Fruit fly (Drosophila melanogaster) whole organism, embryonic: Measurements from ENCODE around the gene CG6067.

Source experiments
- ATbp ChIP-seq: fragments of 200-800 bp; sonication (Bioruptor generic); optimal IDR thresholded peaks from 2 replicates; lab custom pipeline; 2017; ENCODE audit warnings: missing biosample characterization, mild to moderate bottlenecking, missing genetic modification characterization, missing genetic modification reagents
- Adf1 ChIP-seq: fragments of 200-800 bp; sonication (Bioruptor generic); IDR thresholded peaks from 2 replicates; pipeline ENCODE4 v1.3.6; 2022; ENCODE audit warnings: missing biosample characterization, missing genetic modification characterization
- Antp ChIP-seq: fragments of 200-800 bp; sonication (Bioruptor generic); optimal IDR thresholded peaks from 3 replicates; lab custom pipeline; 2016; ENCODE audit warnings: missing biosample characterization, missing genetic modification characterization
- Blimp-1 ChIP-seq: fragments of 200-800 bp; sonication (Bioruptor generic); optimal IDR thresholded peaks from 3 replicates; lab custom pipeline; 2018; ENCODE audit warnings: missing biosample characterization, missing genetic modification characterization, mild to moderate bottlenecking, moderate library complexity, missing genetic modification reagents
- CG10267 ChIP-seq: fragments of 200-800 bp; sonication (Bioruptor generic); optimal IDR thresholded peaks from 2 replicates; lab custom pipeline; 2018; ENCODE audit warnings: missing biosample characterization, mild to moderate bottlenecking, missing genetic modification characterization, moderate library complexity
- CG10543 ChIP-seq: fragments of 200-800 bp; sonication (Bioruptor generic); optimal IDR thresholded peaks from 3 replicates; lab custom pipeline; 2017; ENCODE audit warnings: missing biosample characterization, mild to moderate bottlenecking, missing genetic modification characterization, moderate library complexity
- CG11560 ChIP-seq: fragments of 200-800 bp; sonication (Bioruptor generic); IDR thresholded peaks from 3 replicates; pipeline ENCODE4 v1.3.6; 2022; ENCODE audit warnings: missing biosample characterization, missing genetic modification characterization
- CG11723 ChIP-seq: fragments of 200-800 bp; sonication (Bioruptor generic); optimal IDR thresholded peaks from 2 replicates; lab custom pipeline; 2017; ENCODE audit warnings: missing biosample characterization, mild to moderate bottlenecking, missing genetic modification characterization
- CG12071 ChIP-seq: fragments of 200-800 bp; sonication (Bioruptor generic); optimal IDR thresholded peaks from 3 replicates; lab custom pipeline; 2018; ENCODE audit warnings: missing biosample characterization, mild to moderate bottlenecking, missing genetic modification characterization
- CG12104 ChIP-seq: fragments of 200-800 bp; sonication (Bioruptor generic); optimal IDR thresholded peaks from 3 replicates; lab custom pipeline; 2016; ENCODE audit warnings: missing biosample characterization, missing genetic modification characterization
- CG13296 ChIP-seq: fragments of 200-800 bp; sonication (Bioruptor generic); optimal IDR thresholded peaks from 3 replicates; lab custom pipeline; 2018; ENCODE audit warnings: missing biosample characterization, mild to moderate bottlenecking, missing genetic modification characterization
- CG13894 ChIP-seq: fragments of 200-800 bp; sonication (Bioruptor generic); optimal IDR thresholded peaks from 3 replicates; lab custom pipeline; 2018; ENCODE audit warnings: missing biosample characterization, mild to moderate bottlenecking, missing genetic modification characterization, moderate library complexity
- CG14014 ChIP-seq: fragments of 200-800 bp; sonication (Bioruptor generic); IDR thresholded peaks from 2 replicates; pipeline ENCODE4 v1.3.6; 2022; ENCODE audit warnings: missing biosample characterization, missing genetic modification characterization
- CG14667 ChIP-seq: fragments of 200-800 bp; sonication (Bioruptor generic); IDR thresholded peaks from 2 replicates; pipeline ENCODE4 v1.3.6; 2022; ENCODE audit warnings: missing biosample characterization, missing genetic modification characterization
- CG1529 ChIP-seq: fragments of 200-800 bp; sonication (Bioruptor generic); optimal IDR thresholded peaks from 3 replicates; lab custom pipeline; 2018; ENCODE audit warnings: missing biosample characterization, missing genetic modification characterization
- CG17385 ChIP-seq: fragments of 200-800 bp; sonication (Bioruptor generic); optimal IDR thresholded peaks from 3 replicates; lab custom pipeline; 2018; ENCODE audit warnings: missing biosample characterization, mild to moderate bottlenecking, missing genetic modification characterization
- CG17802 ChIP-seq: fragments of 200-800 bp; sonication (Bioruptor generic); optimal IDR thresholded peaks from 2 replicates; lab custom pipeline; 2018; ENCODE audit warnings: missing biosample characterization, mild to moderate bottlenecking, missing genetic modification characterization, moderate library complexity
- CG1832 ChIP-seq: fragments of 200-800 bp; sonication (Bioruptor generic); optimal IDR thresholded peaks from 2 replicates; lab custom pipeline; 2017; ENCODE audit warnings: missing biosample characterization, mild to moderate bottlenecking, missing genetic modification characterization, inconsistent platforms
- CG18476 ChIP-seq: fragments of 200-800 bp; sonication (Bioruptor generic); optimal IDR thresholded peaks from 2 replicates; lab custom pipeline; 2016; ENCODE audit warnings: missing biosample characterization, mild to moderate bottlenecking, missing genetic modification characterization
- CG2199 ChIP-seq: fragments of 200-800 bp; sonication (Bioruptor generic); IDR thresholded peaks from 3 replicates; pipeline ENCODE4 v1.3.6; 2022; ENCODE audit warnings: missing biosample characterization, missing genetic modification characterization
- CG3065 ChIP-seq: fragments of 200-800 bp; sonication (Bioruptor generic); optimal IDR thresholded peaks from 2 replicates; lab custom pipeline; 2016; ENCODE audit warnings: missing biosample characterization, missing genetic modification characterization
- CG3163 ChIP-seq: fragments of 200-800 bp; sonication (Bioruptor generic); optimal IDR thresholded peaks from 3 replicates; lab custom pipeline; 2016; ENCODE audit warnings: missing biosample characterization, missing genetic modification characterization
- CG33557 ChIP-seq: fragments of 200-800 bp; sonication (Bioruptor generic); optimal IDR thresholded peaks from 2 replicates; lab custom pipeline; 2019; ENCODE audit warnings: missing biosample characterization, mild to moderate bottlenecking, missing genetic modification characterization, moderate library complexity
- CG4854 ChIP-seq: fragments of 200-800 bp; sonication (Bioruptor generic); optimal IDR thresholded peaks from 2 replicates; lab custom pipeline; 2016; ENCODE audit warnings: missing biosample characterization, missing genetic modification characterization, inconsistent platforms
- CG7786 ChIP-seq: fragments of 200-800 bp; sonication (Bioruptor generic); optimal IDR thresholded peaks from 2 replicates; lab custom pipeline; 2016; ENCODE audit warnings: missing biosample characterization, missing genetic modification characterization
- CG7839 ChIP-seq: fragments of 200-800 bp; sonication (Bioruptor generic); optimal IDR thresholded peaks from 3 replicates; lab custom pipeline; 2018; ENCODE audit warnings: missing biosample characterization, mild to moderate bottlenecking, missing genetic modification characterization, moderate library complexity
- CG7987 ChIP-seq: fragments of 200-800 bp; sonication (Bioruptor generic); optimal IDR thresholded peaks from 2 replicates; lab custom pipeline; 2018; ENCODE audit warnings: missing biosample characterization, mild to moderate bottlenecking, missing genetic modification characterization, moderate library complexity
- CG9727 ChIP-seq: fragments of 200-800 bp; sonication (Bioruptor generic); optimal IDR thresholded peaks from 3 replicates; lab custom pipeline; 2017; ENCODE audit warnings: missing biosample characterization, mild to moderate bottlenecking, missing genetic modification characterization
- Chrac-16 ChIP-seq: fragments of 200-800 bp; sonication (Bioruptor generic); optimal IDR thresholded peaks from 3 replicates; lab custom pipeline; 2016; ENCODE audit warnings: missing biosample characterization, missing genetic modification characterization
- Jarid2 ChIP-seq: fragments of 200-800 bp; sonication (Bioruptor generic); optimal IDR thresholded peaks from 3 replicates; lab custom pipeline; 2017; ENCODE audit warnings: mild to moderate bottlenecking, missing biosample characterization, missing genetic modification reagents, missing genetic modification characterization
- ap ChIP-seq: fragments of 200-800 bp; sonication (Bioruptor generic); IDR thresholded peaks from 2 replicates; pipeline ENCODE4 v1.3.6; 2022; ENCODE audit warnings: missing biosample characterization, missing genetic modification characterization
- cg ChIP-seq: fragments of 200-800 bp; sonication (Bioruptor generic); optimal IDR thresholded peaks from 3 replicates; lab custom pipeline; 2019; ENCODE audit warnings: missing biosample characterization, mild to moderate bottlenecking, missing genetic modification characterization, moderate library complexity
- chinmo ChIP-seq: fragments of 200-800 bp; sonication (Bioruptor generic); IDR thresholded peaks from 4 replicates; pipeline ENCODE4 v1.3.6; 2022; ENCODE audit warnings: missing biosample characterization, missing genetic modification characterization; ENCODE audit not compliant: partially characterized antibody
- chn ChIP-seq: fragments of 200-800 bp; sonication (Bioruptor generic); optimal IDR thresholded peaks from 2 replicates; lab custom pipeline; 2016; ENCODE audit warnings: missing biosample characterization, missing genetic modification characterization
- corto ChIP-seq: fragments of 200-800 bp; sonication (Bioruptor generic); optimal IDR thresholded peaks from 2 replicates; lab custom pipeline; 2016; ENCODE audit warnings: missing biosample characterization, mild to moderate bottlenecking, missing genetic modification characterization, moderate library complexity
- dimm ChIP-seq: fragments of 200-800 bp; sonication (Bioruptor generic); IDR thresholded peaks from 2 replicates; pipeline ENCODE4 v1.3.6; 2022; ENCODE audit warnings: missing biosample characterization, missing genetic modification characterization
- disco-r ChIP-seq: fragments of 200-800 bp; sonication (Bioruptor generic); optimal IDR thresholded peaks from 2 replicates; lab custom pipeline; 2016; ENCODE audit warnings: missing biosample characterization, missing genetic modification characterization
- fd3F ChIP-seq: fragments of 200-800 bp; sonication (Bioruptor generic); optimal IDR thresholded peaks from 2 replicates; lab custom pipeline; 2018; ENCODE audit warnings: missing biosample characterization, mild to moderate bottlenecking, missing genetic modification characterization, moderate library complexity
- fd96Cb ChIP-seq: fragments of 200-800 bp; sonication (Bioruptor generic); optimal IDR thresholded peaks from 2 replicates; lab custom pipeline; 2018; ENCODE audit warnings: missing biosample characterization, mild to moderate bottlenecking, missing genetic modification characterization, moderate library complexity
- fu2 ChIP-seq: fragments of 200-800 bp; sonication (Bioruptor generic); optimal IDR thresholded peaks from 2 replicates; lab custom pipeline; 2016; ENCODE audit warnings: missing biosample characterization, missing genetic modification characterization
- gsb-n ChIP-seq: fragments of 200-800 bp; sonication (Bioruptor generic); optimal IDR thresholded peaks from 3 replicates; lab custom pipeline; 2018; ENCODE audit warnings: missing biosample characterization, mild to moderate bottlenecking, missing genetic modification characterization
- jigr1 ChIP-seq: fragments of 200-800 bp; sonication (Bioruptor generic); IDR thresholded peaks from 3 replicates; pipeline ENCODE4 v1.3.6; 2022; ENCODE audit warnings: missing biosample characterization, missing genetic modification characterization
- ken ChIP-seq: fragments of 200-800 bp; sonication (Bioruptor generic); IDR thresholded peaks from 3 replicates; pipeline ENCODE4 v1.3.6; 2022; ENCODE audit warnings: missing biosample characterization, missing genetic modification characterization
- lola ChIP-seq, 3 experiments: fragments of >200 bp in 2 of 3; fragments of 200-800 bp in 1 of 3; sonication (Bioruptor generic) in 1 of 3; optimal IDR thresholded peaks; 2 replicates each; lab custom pipeline; 2017 to 2019; ENCODE audit warnings: missing biosample characterization in 3 of 3, missing genetic modification characterization in 3 of 3, mild to moderate bottlenecking in 1 of 3, moderate library complexity in 1 of 3
- stwl ChIP-seq: fragments of 200-800 bp; sonication (Bioruptor generic); optimal IDR thresholded peaks from 3 replicates; lab custom pipeline; 2018; ENCODE audit warnings: missing biosample characterization, mild to moderate bottlenecking, missing genetic modification characterization, moderate library complexity
- ttk ChIP-seq: fragments of 200-800 bp; sonication (Bioruptor generic); IDR thresholded peaks from 2 replicates; pipeline ENCODE4 v2.1.2; 2022; ENCODE audit warnings: missing biosample characterization, missing genetic modification characterization
- unc-4 ChIP-seq: fragments of 200-800 bp; sonication (Bioruptor generic); IDR thresholded peaks from 2 replicates; pipeline ENCODE4 v1.3.6; 2022; ENCODE audit warnings: missing biosample characterization, missing genetic modification characterization; ENCODE audit not compliant: partially characterized antibody
- vfl ChIP-seq: fragments of 200-800 bp; sonication (Bioruptor generic); optimal IDR thresholded peaks from 2 replicates; lab custom pipeline; 2016; ENCODE audit warnings: missing biosample characterization, missing genetic modification characterization

The CG6067 gene

DNA sequence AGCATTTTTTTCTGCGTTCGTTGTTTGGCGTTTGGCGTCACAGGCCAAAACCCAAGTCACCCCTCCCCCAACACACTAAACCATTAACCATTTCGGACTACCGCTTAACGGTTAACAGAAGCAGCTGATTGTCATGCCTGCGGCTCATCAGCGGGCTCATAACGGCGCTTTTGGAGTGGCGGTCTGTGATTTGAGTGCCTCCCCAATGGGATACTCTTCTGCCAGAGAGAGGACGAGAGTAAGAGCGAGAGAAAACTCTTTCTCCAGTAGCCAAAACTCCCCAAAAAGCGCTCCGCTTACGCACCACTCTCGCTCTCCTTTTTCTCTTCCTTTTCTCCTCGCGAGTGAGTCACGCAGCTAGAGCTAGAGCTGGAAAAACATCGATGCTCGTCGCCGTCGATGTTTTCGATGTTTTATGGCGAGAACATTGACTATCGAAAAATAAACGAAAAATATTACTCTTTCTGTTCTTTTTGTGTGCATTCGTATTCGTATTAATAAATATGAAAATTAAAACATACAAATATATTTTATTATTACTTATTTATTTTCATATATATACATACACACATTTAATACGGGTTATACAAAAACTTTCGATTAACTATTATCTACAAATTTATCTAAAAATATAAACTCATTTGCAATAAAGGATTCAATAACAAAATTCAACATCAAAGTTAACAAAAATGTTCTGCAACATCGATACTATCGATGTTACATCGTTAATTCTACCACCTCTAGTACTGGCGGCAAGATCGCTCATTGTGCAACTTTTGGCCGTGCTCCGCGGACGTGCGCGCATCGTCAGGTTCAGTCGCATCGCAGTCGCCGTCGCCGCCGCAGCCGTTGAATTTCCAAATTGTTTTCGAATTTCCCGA, 10.3 kb downstream of the CG6067 start, which contains the start of gene Grip (continued):
- TF ChIP-seq CG12071 (GFP tag; lab: Kevin White, UChicago), result no peak
- peak; percentile 38 for TF ChIP-seq CG7839 (tag; lab: Kevin White, UChicago)
- no peak for TF ChIP-seq ATbp (GFP tag; lab: Kevin White, UChicago)
- peak; percentile 62 for TF ChIP-seq Jarid2 (GFP tag; lab: Kevin White, UChicago)
- no peak for TF ChIP-seq vfl (GFP tag; lab: Kevin White, UChicago)
- no peak for TF ChIP-seq CG14667 (GFP tag; lab: Robert Waterston, UW)
- no peak for TF ChIP-seq CG13296 (GFP tag; lab: Kevin White, UChicago)
- peak; percentile 19 for TF ChIP-seq CG17385 (GFP tag; lab: Kevin White, UChicago)
- no peak for TF ChIP-seq CG11723 (GFP tag; lab: Kevin White, UChicago)
- no peak for TF ChIP-seq corto (GFP tag; lab: Kevin White, UChicago)
- TF ChIP-seq CG17802 (tag; lab: Kevin White, UChicago), result no peak
- TF ChIP-seq chn (GFP tag; lab: Kevin White, UChicago), result no peak
- no peak for TF ChIP-seq CG14014 (GFP tag; lab: Robert Waterston, UW)
- no peak for TF ChIP-seq fd3F (GFP tag; lab: Kevin White, UChicago)
- 0 out of 2 replicates have a peak, but pooled peaks have one; percentile 8 for TF ChIP-seq Adf1 (GFP tag; lab: Robert Waterston, UW)
- TF ChIP-seq stwl (tag; lab: Kevin White, UChicago), result peak; percentile 27
- TF ChIP-seq CG10267 (tag; lab: Kevin White, UChicago), result peak; percentile 52
- TF ChIP-seq CG3065, result no peak
- no peak for TF ChIP-seq ap (GFP tag; lab: Robert Waterston, UW)
- TF ChIP-seq disco-r, result no peak
- peak; percentile 42 for TF ChIP-seq CG33557 (GFP tag; lab: Kevin White, UChicago)
- peak; percentile 18 for TF ChIP-seq Chrac-16 (GFP tag; lab: Kevin White, UChicago)
- peak; percentile 18 for TF ChIP-seq gsb-n (tag; lab: Kevin White, UChicago)
- TF ChIP-seq CG9727 (GFP tag; lab: Kevin White, UChicago), result peak; percentile 60
- TF ChIP-seq Blimp-1 (GFP tag; lab: Kevin White, UChicago), result peak; percentile 40
- TF ChIP-seq CG2199, result no peak
- TF ChIP-seq cg (GFP tag; lab: Kevin White, UChicago), result no peak
- no peak for TF ChIP-seq ken (GFP tag; lab: Robert Waterston, UW)
- peak; percentile 21 for TF ChIP-seq CG10543 (GFP tag; lab: Kevin White, UChicago)
- TF ChIP-seq CG4854, result no peak
- TF ChIP-seq ttk (GFP tag; lab: Robert Waterston, UW), result no peak; the same call in 1 of the 2 replicates
- TF ChIP-seq CG12104 (GFP tag; lab: Kevin White, UChicago), result no peak
- TF ChIP-seq CG3163, result peak; percentile 72
- no peak for TF ChIP-seq Antp
- TF ChIP-seq lola (GFP tag; optimal IDR thresholded peaks at IDR 0.05; lab: Kevin White, UChicago), result peak in 1 of 3 experiments; percentile 72
- no peak for TF ChIP-seq CG11560 (tag; lab: Robert Waterston, UW)
- TF ChIP-seq dimm (GFP tag; lab: Robert Waterston, UW), result no peak
- TF ChIP-seq CG18476 (GFP tag; lab: Kevin White, UChicago), result no peak
- no peak for TF ChIP-seq fu2 (GFP tag; lab: Kevin White, UChicago)
- TF ChIP-seq unc-4 (GFP tag; lab: Robert Waterston, UW), result peak; percentile 55; the same call in 1 of the 2 replicates
- no peak for TF ChIP-seq CG7987 (GFP tag; lab: Kevin White, UChicago)
- TF ChIP-seq fd96Cb (tag; lab: Kevin White, UChicago), result peak; percentile 27
- no peak for TF ChIP-seq CG1529 (GFP tag; lab: Kevin White, UChicago)
- TF ChIP-seq CG1832 (GFP tag; lab: Kevin White, UChicago), result no peak
- TF ChIP-seq CG7786 (GFP tag; lab: Kevin White, UChicago), result no peak
- TF ChIP-seq CG13894 (tag; lab: Kevin White, UChicago), result no peak
- 0 out of 4 replicates have a peak, but pooled peaks have one; percentile 11 for TF ChIP-seq chinmo (GFP tag; lab: Robert Waterston, UW)
- no peak for TF ChIP-seq jigr1 (GFP tag; lab: Robert Waterston, UW)
